Worm (Caenorhabditis elegans) whole organism, L4 larva: ENCODE measurements around the gene K08F4.3.

Source experiments
- T26A8.4 ChIP-seq: fragments of 200-800 bp; sonication (Bioruptor generic); IDR thresholded peaks from 2 replicates; pipeline ENCODE4 v1.3.6; 2022; ENCODE audit warnings: missing genetic modification characterization, missing compliant biosample characterization
- Y5F2A.4 ChIP-seq: fragments of 200-800 bp; sonication (Bioruptor generic); optimal IDR thresholded peaks from 2 replicates; lab custom pipeline; 2018; ENCODE audit warnings: mild to moderate bottlenecking, missing genetic modification characterization, missing compliant biosample characterization
- ZK546.5 ChIP-seq, 2 experiments: sonication (generic microtip); optimal IDR thresholded peaks; 2 replicates each; lab custom pipeline; 2017; ENCODE audit warnings: missing biosample characterization in 2 of 2, missing genetic modification characterization in 2 of 2
- aha-1 ChIP-seq: fragments of 150-350 bp; peaks from one replicate; lab custom pipeline; 2014; ENCODE audit warnings: missing biosample characterization, missing genetic modification characterization
- aly-2 ChIP-seq: sonication (generic microtip); optimal IDR thresholded peaks from 2 replicates; lab custom pipeline; 2018; ENCODE audit warnings: missing biosample characterization, missing genetic modification characterization
- ama-1 ChIP-seq: fragments of 150-350 bp; optimal IDR thresholded peaks from 2 replicates; lab custom pipeline; 2014; ENCODE audit warnings: inconsistent platforms, mixed read lengths
- ceh-82 ChIP-seq: sonication (generic microtip); optimal IDR thresholded peaks from 2 replicates; lab custom pipeline; 2017; ENCODE audit warnings: missing biosample characterization, missing genetic modification characterization
- ces-1 ChIP-seq: fragments of 150-350 bp; sonication (generic microtip); optimal IDR thresholded peaks from 4 replicates; lab custom pipeline; 2014; ENCODE audit warnings: missing biosample characterization, missing genetic modification reagents, missing genetic modification characterization
- daf-16 ChIP-seq, 3 experiments: sonication (generic microtip); optimal IDR thresholded peaks; 2 replicates each; lab custom pipeline; 2016 to 2017; ENCODE audit warnings: missing genetic modification characterization in 3 of 3, missing genetic modification reagents in 3 of 3, mild to moderate bottlenecking in 2 of 3, missing compliant biosample characterization in 2 of 3, missing biosample characterization in 1 of 3, moderate library complexity in 1 of 3
- daf-8 ChIP-seq: fragments of 200-800 bp; sonication (Bioruptor generic); IDR thresholded peaks from 2 replicates; pipeline ENCODE4 v1.3.6; 2022; ENCODE audit warnings: missing genetic modification characterization, missing compliant biosample characterization
- dmd-6 ChIP-seq: fragments of 200-800 bp; sonication (Bioruptor generic); IDR thresholded peaks from 2 replicates; pipeline ENCODE4 v1.3.6; 2022; ENCODE audit warnings: missing genetic modification reagents, missing genetic modification characterization, missing compliant biosample characterization
- hlh-11 ChIP-seq: fragments of 200-800 bp; sonication (Bioruptor generic); optimal IDR thresholded peaks from 2 replicates; lab custom pipeline; 2018; ENCODE audit warnings: mild to moderate bottlenecking, missing genetic modification characterization, missing compliant biosample characterization
- hlh-30 ChIP-seq: sonication (generic microtip); optimal IDR thresholded peaks from 2 replicates; lab custom pipeline; 2017; ENCODE audit warnings: antibody characterized with exemption, mild to moderate bottlenecking, missing genetic modification characterization, missing compliant biosample characterization; ENCODE audit not compliant: insufficient read depth
- lim-7 ChIP-seq: fragments of 200-800 bp; sonication (Bioruptor generic); IDR thresholded peaks from 2 replicates; pipeline ENCODE4 v1.3.6; 2022; ENCODE audit warnings: missing genetic modification characterization, missing compliant biosample characterization
- lin-38 ChIP-seq: fragments of 200-800 bp; sonication (Bioruptor generic); IDR thresholded peaks from 2 replicates; pipeline ENCODE4 v1.3.6; 2022; ENCODE audit warnings: missing genetic modification reagents, missing genetic modification characterization, missing compliant biosample characterization
- madf-5 ChIP-seq, 2 experiments: fragments of 200-800 bp; sonication (Bioruptor generic); IDR thresholded peaks; 2 replicates each; pipeline ENCODE4 v1.3.6; 2022; ENCODE audit warnings: missing compliant biosample characterization in 2 of 2, missing genetic modification characterization in 2 of 2
- madf-9 ChIP-seq: fragments of 200-800 bp; sonication (Bioruptor generic); conservative IDR thresholded peaks from 2 replicates; pipeline ENCODE4 v1.3.6; 2022; ENCODE audit warnings: missing genetic modification reagents, missing genetic modification characterization, missing compliant biosample characterization
- mdl-1 ChIP-seq, 2 experiments: fragments of 150-350 bp in 1 of 2; sonication (generic microtip) in 1 of 2; optimal IDR thresholded peaks; 2 replicates each; lab custom pipeline; 2014 to 2017; ENCODE audit warnings: missing biosample characterization in 2 of 2, missing genetic modification characterization in 2 of 2
- mes-2 ChIP-seq: sonication (generic microtip); optimal IDR thresholded peaks from 2 replicates; lab custom pipeline; 2016; ENCODE audit warnings: missing genotype, mild to moderate bottlenecking, missing genetic modification characterization, missing compliant biosample characterization; ENCODE audit not compliant: poor library complexity, severe bottlenecking
- nhr-10 ChIP-seq: fragments of 150-350 bp; optimal IDR thresholded peaks from 2 replicates; lab custom pipeline; 2014; ENCODE audit warnings: missing biosample characterization, missing genetic modification characterization
- nhr-102 ChIP-seq: sonication (generic microtip); optimal IDR thresholded peaks from 2 replicates; lab custom pipeline; 2016; ENCODE audit warnings: mild to moderate bottlenecking, missing genetic modification characterization, moderate library complexity, missing compliant biosample characterization
- nhr-28 ChIP-seq: fragments of 150-350 bp; optimal IDR thresholded peaks from 2 replicates; lab custom pipeline; 2014; ENCODE audit warnings: missing biosample characterization, missing genetic modification characterization
- nhr-48 ChIP-seq: sonication (generic microtip); optimal IDR thresholded peaks from 2 replicates; lab custom pipeline; 2016; ENCODE audit warnings: mild to moderate bottlenecking, missing genetic modification characterization, missing compliant biosample characterization
- nhr-6 ChIP-seq: fragments of 150-350 bp; optimal IDR thresholded peaks from 2 replicates; lab custom pipeline; 2014; ENCODE audit warnings: missing biosample characterization, missing genetic modification characterization
- nhr-77 ChIP-seq: fragments of 150-350 bp; optimal IDR thresholded peaks from 2 replicates; lab custom pipeline; 2014; ENCODE audit warnings: missing biosample characterization, missing genetic modification characterization
- pqm-1 ChIP-seq: sonication (generic microtip); optimal IDR thresholded peaks from 2 replicates; lab custom pipeline; 2017; ENCODE audit warnings: missing biosample characterization, missing genetic modification characterization
- rbr-2 ChIP-seq: sonication (generic microtip); optimal IDR thresholded peaks from 2 replicates; lab custom pipeline; 2016; ENCODE audit warnings: missing genotype, missing genetic modification characterization, missing compliant biosample characterization
- snpc-1.2 ChIP-seq: fragments of 200-800 bp; sonication (Bioruptor generic); IDR thresholded peaks from 2 replicates; pipeline ENCODE4 v1.3.6; 2022; ENCODE audit warnings: missing genetic modification reagents, missing genetic modification characterization, missing compliant biosample characterization
- unc-39 ChIP-seq: sonication (generic microtip); optimal IDR thresholded peaks from 2 replicates; lab custom pipeline; 2017; ENCODE audit warnings: missing biosample characterization, missing genetic modification characterization
- unc-62 ChIP-seq, 3 experiments: fragments of 150-350 bp in 1 of 3; sonication (generic microtip); optimal IDR thresholded peaks in 2 of 3; peaks in 1 of 3; 1 replicate in 1 of 3; 2 replicates in 2 of 3; lab custom pipeline; 2014 to 2017; ENCODE audit warnings: missing biosample characterization in 3 of 3, missing genetic modification characterization in 3 of 3, missing genetic modification reagents in 3 of 3, missing genotype in 1 of 3
- zfp-3 ChIP-seq: fragments of 200-800 bp; sonication (Bioruptor generic); conservative IDR thresholded peaks from 2 replicates; pipeline ENCODE4 v1.3.6; 2022; ENCODE audit warnings: missing genetic modification reagents, missing genetic modification characterization, missing compliant biosample characterization

The K08F4.3 gene

ce11 chrIV:10151439-10151997 is 22.5 kb downstream of the K08F4.3 start, which contains the start of gene copg-1 (continued):
- no peak for TF ChIP-seq nhr-102 (tag; lab: Kevin White, UChicago)
- TF ChIP-seq lim-7 (GFP tag; lab: Robert Waterston, UW) = no peak
- TF ChIP-seq ces-1 = peak; percentile 55
- no peak for TF ChIP-seq ama-1 (lab: Kevin White, UChicago)
- peak; percentile 39; the same call in 1 of the 2 replicates for TF ChIP-seq lin-38
- peak in 1 of 2 experiments; percentile 9 for TF ChIP-seq mdl-1 (tag; optimal IDR thresholded peaks at IDR 0.05; lab: Kevin White, UChicago)
- peak; percentile 28 for TF ChIP-seq nhr-6 (tag; lab: Kevin White, UChicago)
- no peak for TF ChIP-seq unc-39 (tag; lab: Kevin White, UChicago)
- no peak for TF ChIP-seq Y5F2A.4 (GFP tag; lab: Kevin White, UChicago)
- TF ChIP-seq hlh-30 (tag; lab: Kevin White, UChicago) = peak; percentile 80
- peak; percentile 77 for TF ChIP-seq mes-2 (tag; lab: Kevin White, UChicago)
- TF ChIP-seq nhr-77 (tag; lab: Kevin White, UChicago) = no peak
- no peak for TF ChIP-seq ceh-82 (tag; lab: Kevin White, UChicago)
- TF ChIP-seq unc-62 (GFP tag; optimal IDR thresholded peaks at IDR 0.05 in 1 of 2; lab: Kevin White, UChicago) = no peak
- TF ChIP-seq unc-62 (tag; optimal IDR thresholded peaks at IDR 0.05; lab: Kevin White, UChicago) = no peak
- TF ChIP-seq daf-16 (GFP tag; optimal IDR thresholded peaks at IDR 0.05; lab: Kevin White, UChicago) = no peak
- no peak for TF ChIP-seq daf-16 (tag; optimal IDR thresholded peaks at IDR 0.05; lab: Kevin White, UChicago)
- TF ChIP-seq nhr-10 = no peak
- peak; percentile 24 for TF ChIP-seq hlh-11 (tag; lab: Kevin White, UChicago)
- peak; percentile 28 for TF ChIP-seq nhr-28
- TF ChIP-seq madf-9 (GFP tag; lab: Robert Waterston, UW) = no peak
- TF ChIP-seq T26A8.4 = no peak
- no peak for TF ChIP-seq zfp-3 (GFP tag; lab: Robert Waterston, UW)
- 0 out of 2 replicates have a peak, but pooled peaks have one; percentile 7 for TF ChIP-seq dmd-6 (GFP tag; lab: Robert Waterston, UW)

- no peak for TF ChIP-seq aly-2
- TF ChIP-seq ama-1 (lab: Kevin White, UChicago) = no peak
- no peak for TF ChIP-seq daf-8
- TF ChIP-seq unc-62 (GFP tag; optimal IDR thresholded peaks at IDR 0.05 in 1 of 2; lab: Kevin White, UChicago) = peak in 1 of 2 experiments; percentile 95
- no peak for TF ChIP-seq unc-62 (tag; optimal IDR thresholded peaks at IDR 0.05; lab: Kevin White, UChicago)
- TF ChIP-seq ceh-82 (tag; lab: Kevin White, UChicago) = no peak
- TF ChIP-seq ZK546.5 (tag; optimal IDR thresholded peaks at IDR 0.05; lab: Kevin White, UChicago) = no peak
- no peak for TF ChIP-seq madf-5 (GFP tag; IDR thresholded peaks at IDR 0.05; lab: Robert Waterston, UW)
- TF ChIP-seq, all 104 proteins: peak for 1
These were observed 24.4 kb downstream of the K08F4.3 start for ce11 chrIV:10153479-10153878.

ce11 chrIV:10155475-10155874 is 26.4 kb downstream of the K08F4.3 start, which contains the start of gene ttr-54:
Gene ttr-54, plus strand, starts transcription at chrIV:10155775.
- TF ChIP-seq hlh-30 (tag; lab: Kevin White, UChicago) = peak; percentile 10
- TF ChIP-seq pqm-1 (tag; lab: Kevin White, UChicago) = no peak

ce11 chrIV:10157034-10157433 is 28.0 kb downstream of the K08F4.3 start:
- TF ChIP-seq snpc-1.2 (peak; percentile 63; the same call in 1 of the 2 replicates), nhr-48 (tag; lab: Kevin White, UChicago) (no peak)
- TF ChIP-seq, all 104 proteins: peak for 1

- 0 out of 2 replicates have a peak, but pooled peaks have one; percentile 11 for TF ChIP-seq dmd-6 (GFP tag; lab: Robert Waterston, UW)
- no peak for TF ChIP-seq unc-62 (GFP tag; optimal IDR thresholded peaks at IDR 0.05 in 1 of 2; lab: Kevin White, UChicago)
- no peak for TF ChIP-seq unc-62 (tag; optimal IDR thresholded peaks at IDR 0.05; lab: Kevin White, UChicago)
- peak; percentile 30 for TF ChIP-seq aha-1
- TF ChIP-seq rbr-2 = no peak
These were observed 28.5 kb downstream of the K08F4.3 start, which contains the start of gene ttr-53 for ce11 chrIV:10157489-10158088. Gene ttr-53, plus strand, starts transcription at chrIV:10158038.
